Fruit fly (Drosophila melanogaster): Measurements from ENCODE around the gene Atu.
A peak's percentile ranks its signal among the peaks of the same experiment; 100 is the strongest.

Gene Atu

dm6 chr3R:5612372-5613113 is 615 bp upstream of the Atu start, which contains the start of gene Rga:
Rga (minus strand) TSS chr3R:5613112.
- TF ChIP-seq tj (GFP tag; optimal IDR thresholded peaks at IDR 0.05) (peak; percentile 2), pad (GFP tag; optimal IDR thresholded peaks at IDR 0.05) (no peak), kay (GFP tag; ENCODE audit: borderline replicate concordance) (no peak), Crg-1 (GFP tag; optimal IDR thresholded peaks at IDR 0.05) (no peak), ovo (GFP tag; optimal IDR thresholded peaks at IDR 0.05) (no peak), Mnt (GFP tag; optimal IDR thresholded peaks at IDR 0.05) (no peak), CG33017 (tag; optimal IDR thresholded peaks at IDR 0.05) (no peak), Hr96 (GFP tag; optimal IDR thresholded peaks at IDR 0.05) (no peak)

dm6 chr3R:5615484-5615883 is 2.3 kb downstream of the Atu start:
- TF ChIP-seq Clk (GFP tag; optimal IDR thresholded peaks at IDR 0.05) (no peak), CG14711 (tag; optimal IDR thresholded peaks at IDR 0.05) (no peak), cic (GFP tag; optimal IDR thresholded peaks at IDR 0.05) (no peak), cnc (optimal IDR thresholded peaks at IDR 0.05) (no peak), CG33017 (tag; optimal IDR thresholded peaks at IDR 0.05) (no peak), tj (GFP tag; optimal IDR thresholded peaks at IDR 0.05) (no peak), pad (GFP tag; optimal IDR thresholded peaks at IDR 0.05) (no peak), bab1 (GFP tag; optimal IDR thresholded peaks at IDR 0.05) (no peak), CG12768 (GFP tag; optimal IDR thresholded peaks at IDR 0.05) (no peak), CG11617 (GFP tag; optimal IDR thresholded peaks at IDR 0.05) (no peak), ovo (GFP tag; optimal IDR thresholded peaks at IDR 0.05) (no peak)

dm6 chr3R:5617923-5618623 is 4.9 kb downstream of the Atu start:
- TF ChIP-seq Crg-1 (GFP tag; optimal IDR thresholded peaks at IDR 0.05) (no peak), bab1 (GFP tag; optimal IDR thresholded peaks at IDR 0.05) (no peak), CG7045 (GFP tag; optimal IDR thresholded peaks at IDR 0.05) (no peak), tj (GFP tag; optimal IDR thresholded peaks at IDR 0.05) (no peak), CG7101 (tag; optimal IDR thresholded peaks at IDR 0.05) (no peak), CG14711 (tag; optimal IDR thresholded peaks at IDR 0.05) (no peak), pad (GFP tag; optimal IDR thresholded peaks at IDR 0.05) (no peak), CG11617 (GFP tag; optimal IDR thresholded peaks at IDR 0.05) (no peak), toe (GFP tag; optimal IDR thresholded peaks at IDR 0.05) (no peak), Clk (GFP tag; optimal IDR thresholded peaks at IDR 0.05) (no peak), CG33017 (tag; optimal IDR thresholded peaks at IDR 0.05) (no peak), CG1620 (GFP tag; optimal IDR thresholded peaks at IDR 0.05) (no peak), CG5204 (GFP tag; optimal IDR thresholded peaks at IDR 0.05) (no peak), kay (GFP tag; ENCODE audit: borderline replicate concordance) (no peak), CG12768 (GFP tag; optimal IDR thresholded peaks at IDR 0.05) (no peak), cnc (optimal IDR thresholded peaks at IDR 0.05) (no peak), Mnt (GFP tag; optimal IDR thresholded peaks at IDR 0.05) (no peak), Hr96 (GFP tag; optimal IDR thresholded peaks at IDR 0.05) (no peak), cic (GFP tag; optimal IDR thresholded peaks at IDR 0.05) (no peak)

dm6 chr3R:5620387-5620956 is 7.3 kb downstream of the Atu start:
- no peak for TF ChIP-seq CG5204 (GFP tag; optimal IDR thresholded peaks at IDR 0.05)
- peak; percentile 5 for TF ChIP-seq CG11617 (GFP tag; optimal IDR thresholded peaks at IDR 0.05)

dm6 chr3R:5621714-5622405 is 8.7 kb downstream of the Atu start:
- TF ChIP-seq CG5204 (GFP tag; optimal IDR thresholded peaks at IDR 0.05) (no peak), Hr96 (GFP tag; optimal IDR thresholded peaks at IDR 0.05) (no peak), pad (GFP tag; optimal IDR thresholded peaks at IDR 0.05) (no peak), CG7101 (tag; optimal IDR thresholded peaks at IDR 0.05) (no peak), Crg-1 (GFP tag; optimal IDR thresholded peaks at IDR 0.05) (no peak), toe (GFP tag; optimal IDR thresholded peaks at IDR 0.05) (no peak), bab1 (GFP tag; optimal IDR thresholded peaks at IDR 0.05) (no peak), CG12768 (GFP tag; optimal IDR thresholded peaks at IDR 0.05) (no peak), CG7045 (GFP tag; optimal IDR thresholded peaks at IDR 0.05) (no peak), CG14711 (tag; optimal IDR thresholded peaks at IDR 0.05) (no peak), kay (GFP tag; ENCODE audit: borderline replicate concordance) (no peak), Mnt (GFP tag; optimal IDR thresholded peaks at IDR 0.05) (no peak), cnc (optimal IDR thresholded peaks at IDR 0.05) (no peak)

DNA sequence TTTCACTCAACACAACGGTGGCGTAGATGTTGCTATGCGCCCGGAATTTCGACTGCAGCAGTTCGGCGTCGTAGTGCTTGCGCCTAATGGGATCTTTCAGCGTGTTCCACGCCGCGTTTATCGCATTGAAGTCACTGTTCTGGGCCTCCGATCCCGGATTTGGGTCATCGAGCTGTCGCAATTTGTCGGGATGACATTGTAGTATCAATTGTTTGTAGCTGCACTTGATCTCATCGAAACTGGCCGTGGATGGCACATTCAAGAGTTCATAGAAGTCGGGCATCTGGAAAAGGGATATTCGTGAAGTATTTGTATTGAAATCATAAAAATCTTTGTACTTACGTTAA is 9.2 kb downstream of the Atu start:
- no peak for TF ChIP-seq CG12768 (GFP tag; optimal IDR thresholded peaks at IDR 0.05)

Measured in whole organism, adult.